Worm (Caenorhabditis elegans) whole organism, L3 larva: ENCODE data around the gene C53B7.3.

ENCODE experiments used
- R02D3.7 ChIP-seq: fragments of 150-350 bp; optimal IDR thresholded peaks from 2 replicates; lab custom pipeline; 2014; ENCODE audit warnings: missing biosample characterization, missing genetic modification characterization
- ZK546.5 ChIP-seq: sonication (generic microtip); optimal IDR thresholded peaks from 2 replicates; lab custom pipeline; 2017; ENCODE audit warnings: missing biosample characterization, missing genetic modification characterization
- aly-2 ChIP-seq: fragments of 150-350 bp; optimal IDR thresholded peaks from 2 replicates; lab custom pipeline; 2014; ENCODE audit warnings: missing biosample characterization, missing genetic modification characterization
- ama-1 ChIP-seq: fragments of 150-350 bp; optimal IDR thresholded peaks from 2 replicates; lab custom pipeline; 2018
- ceh-16 ChIP-seq: sonication (generic microtip); optimal IDR thresholded peaks from 2 replicates; lab custom pipeline; 2017; ENCODE audit warnings: missing biosample characterization, missing genetic modification characterization
- ceh-28 ChIP-seq: fragments of 150-350 bp; optimal IDR thresholded peaks from 2 replicates; lab custom pipeline; 2014; ENCODE audit warnings: missing biosample characterization, missing genetic modification reagents, missing genetic modification characterization
- ceh-82 ChIP-seq: fragments of 150-350 bp; optimal IDR thresholded peaks from 2 replicates; lab custom pipeline; 2014; ENCODE audit warnings: missing biosample characterization, missing genetic modification characterization
- ceh-9 ChIP-seq: sonication (generic microtip); optimal IDR thresholded peaks from 2 replicates; lab custom pipeline; 2018; ENCODE audit warnings: missing biosample characterization, missing genetic modification characterization
- daf-12 ChIP-seq: fragments of 150-350 bp; optimal IDR thresholded peaks from 2 replicates; lab custom pipeline; 2014; ENCODE audit warnings: missing biosample characterization, missing genetic modification reagents, missing genetic modification characterization
- egl-27 ChIP-seq: sonication (generic microtip); optimal IDR thresholded peaks from 4 replicates; lab custom pipeline; 2017; ENCODE audit warnings: missing biosample characterization, missing genetic modification reagents, missing genetic modification characterization
- egl-5 ChIP-seq: fragments of 150-350 bp; optimal IDR thresholded peaks from 2 replicates; lab custom pipeline; 2017; ENCODE audit warnings: missing biosample characterization, missing genetic modification reagents, missing genetic modification characterization, inconsistent platforms
- elt-2 ChIP-seq: sonication (generic microtip); optimal IDR thresholded peaks from 2 replicates; lab custom pipeline; 2016; ENCODE audit warnings: missing genetic modification reagents, mild to moderate bottlenecking, missing genetic modification characterization, missing compliant biosample characterization
- elt-3 ChIP-seq, 3 experiments: fragments of 150-350 bp in 1 of 3; sonication (generic microtip) in 2 of 3; optimal IDR thresholded peaks; 2 replicates in 2 of 3; 4 replicates in 1 of 3; lab custom pipeline; 2014 to 2017; ENCODE audit warnings: missing biosample characterization in 3 of 3, missing genetic modification characterization in 3 of 3
- fkh-10 ChIP-seq: sonication (generic microtip); optimal IDR thresholded peaks from 2 replicates; lab custom pipeline; 2017; ENCODE audit warnings: missing biosample characterization, missing genetic modification reagents, missing genetic modification characterization
- fkh-2 ChIP-seq: fragments of 150-350 bp; optimal IDR thresholded peaks from 2 replicates; lab custom pipeline; 2014; ENCODE audit warnings: missing biosample characterization, missing genetic modification reagents, missing genetic modification characterization
- fos-1 ChIP-seq: fragments of 150-350 bp; optimal IDR thresholded peaks from 2 replicates; lab custom pipeline; 2014; ENCODE audit warnings: missing biosample characterization, missing genetic modification characterization
- hmg-11 ChIP-seq: sonication (generic microtip); optimal IDR thresholded peaks from 2 replicates; lab custom pipeline; 2016; ENCODE audit warnings: missing genetic modification characterization, missing compliant biosample characterization
- jun-1 ChIP-seq: fragments of 150-350 bp; optimal IDR thresholded peaks from 2 replicates; lab custom pipeline; 2014; ENCODE audit warnings: missing biosample characterization, missing genetic modification reagents, missing genetic modification characterization
- lin-15B ChIP-seq: fragments of 150-350 bp; optimal IDR thresholded peaks from 2 replicates; lab custom pipeline; 2014; ENCODE audit warnings: missing biosample characterization, missing genetic modification characterization
- lin-39 ChIP-seq: fragments of 150-350 bp; optimal IDR thresholded peaks from 2 replicates; lab custom pipeline; 2018; ENCODE audit warnings: missing biosample characterization, missing genetic modification reagents, missing genetic modification characterization
- lsy-12 ChIP-seq: sonication (generic microtip); optimal IDR thresholded peaks from 2 replicates; lab custom pipeline; 2016; ENCODE audit warnings: mild to moderate bottlenecking, missing genetic modification characterization, missing compliant biosample characterization
- mdl-1 ChIP-seq: fragments of 150-350 bp; optimal IDR thresholded peaks from 2 replicates; lab custom pipeline; 2014; ENCODE audit warnings: missing biosample characterization, missing genetic modification characterization
- nfya-1 ChIP-seq: sonication (generic microtip); optimal IDR thresholded peaks from 2 replicates; lab custom pipeline; 2017; ENCODE audit warnings: missing genetic modification characterization, mild to moderate bottlenecking, missing compliant biosample characterization, antibody characterized with exemption, moderate library complexity; ENCODE audit not compliant: insufficient read depth
- nhr-11 ChIP-seq: fragments of 150-350 bp; optimal IDR thresholded peaks from 2 replicates; lab custom pipeline; 2014; ENCODE audit warnings: missing biosample characterization, missing genetic modification characterization
- nhr-12 ChIP-seq: fragments of 150-350 bp; optimal IDR thresholded peaks from 2 replicates; lab custom pipeline; 2014; ENCODE audit warnings: missing biosample characterization, missing genetic modification characterization
- nhr-23 ChIP-seq: fragments of 150-350 bp; optimal IDR thresholded peaks from 2 replicates; lab custom pipeline; 2014; ENCODE audit warnings: missing biosample characterization, missing genetic modification reagents, missing genetic modification characterization
- nhr-25 ChIP-seq: sonication (generic microtip); optimal IDR thresholded peaks from 2 replicates; lab custom pipeline; 2017; ENCODE audit warnings: missing biosample characterization, missing genetic modification characterization
- nhr-43 ChIP-seq: sonication (generic microtip); optimal IDR thresholded peaks from 2 replicates; lab custom pipeline; 2016; ENCODE audit warnings: mild to moderate bottlenecking, missing genetic modification characterization, missing compliant biosample characterization; ENCODE audit not compliant: poor library complexity, severe bottlenecking
- nhr-67 ChIP-seq: fragments of 150-350 bp; optimal IDR thresholded peaks from 2 replicates; lab custom pipeline; 2014; ENCODE audit warnings: missing biosample characterization, missing genetic modification characterization
- nhr-76 ChIP-seq: fragments of 150-350 bp; sonication (generic microtip); optimal IDR thresholded peaks from 5 replicates; lab custom pipeline; 2014; ENCODE audit warnings: missing biosample characterization, missing genetic modification characterization
- nhr-77 ChIP-seq: fragments of 150-350 bp; optimal IDR thresholded peaks from 2 replicates; lab custom pipeline; 2014; ENCODE audit warnings: missing biosample characterization, missing genetic modification characterization
- pha-4 ChIP-seq: fragments of 150-350 bp; optimal IDR thresholded peaks from 2 replicates; lab custom pipeline; 2014; ENCODE audit warnings: missing biosample characterization, missing genetic modification reagents, missing genetic modification characterization
- pqm-1 ChIP-seq: fragments of 150-350 bp; optimal IDR thresholded peaks from 2 replicates; lab custom pipeline; 2017; ENCODE audit warnings: missing biosample characterization, missing genetic modification characterization, inconsistent platforms
- sea-2 ChIP-seq: fragments of 150-350 bp; sonication (generic microtip); optimal IDR thresholded peaks from 4 replicates; lab custom pipeline; 2014; ENCODE audit warnings: missing biosample characterization, missing genetic modification reagents, missing genetic modification characterization
- skn-1 ChIP-seq: fragments of 150-350 bp; optimal IDR thresholded peaks from 2 replicates; lab custom pipeline; 2014; ENCODE audit warnings: missing biosample characterization, missing genetic modification characterization
- snpc-4 ChIP-seq: fragments of 150-350 bp; optimal IDR thresholded peaks from 2 replicates; lab custom pipeline; 2014; ENCODE audit warnings: missing biosample characterization, missing genetic modification characterization
- tbx-2 ChIP-seq: sonication (generic microtip); optimal IDR thresholded peaks from 2 replicates; lab custom pipeline; 2016; ENCODE audit warnings: mild to moderate bottlenecking, missing genetic modification characterization, missing compliant biosample characterization
- unc-39 ChIP-seq: sonication (generic microtip); optimal IDR thresholded peaks from 4 replicates; lab custom pipeline; 2017; ENCODE audit warnings: missing biosample characterization, missing genetic modification characterization
- unc-62 ChIP-seq: fragments of 150-350 bp; sonication (generic microtip); optimal IDR thresholded peaks from 4 replicates; lab custom pipeline; 2014; ENCODE audit warnings: missing biosample characterization, missing genetic modification reagents, missing genetic modification characterization
- ztf-4 ChIP-seq: fragments of 150-350 bp; optimal IDR thresholded peaks from 2 replicates; lab custom pipeline; 2014; ENCODE audit warnings: missing biosample characterization, missing genetic modification characterization

Gene C53B7.3

DNA sequence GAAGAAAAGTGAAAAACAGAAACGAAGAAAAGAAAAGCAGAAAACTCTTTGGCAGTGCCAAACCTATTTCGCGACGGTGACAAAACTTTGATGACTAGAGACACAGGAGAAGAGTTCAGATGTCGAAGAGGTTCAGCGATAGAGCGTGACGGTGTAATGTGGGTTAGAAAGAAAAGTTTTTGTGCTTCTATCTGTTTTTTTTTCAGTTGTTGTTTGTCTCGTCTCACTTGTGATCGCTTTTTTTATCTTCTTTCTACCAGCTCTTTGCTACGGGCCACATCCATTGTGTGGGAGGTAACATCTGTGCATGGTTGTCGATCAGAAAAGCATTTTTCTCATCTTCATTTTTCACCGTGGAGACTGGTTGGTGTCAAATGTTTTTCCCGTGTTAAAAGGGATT is 18.7 kb upstream of the C53B7.3 start, which contains the start of gene F41B4.1:
TSS of gene F41B4.1 (minus strand) at position 23 of the 400 bp plus-strand sequence.
- TF ChIP-seq unc-62 (GFP tag; lab: Kevin White, UChicago) (no peak), lin-15B (no peak), egl-5 (peak; percentile 46), nhr-23 (tag; lab: Kevin White, UChicago) (no peak), lin-39 (tag; lab: Kevin White, UChicago) (peak; percentile 76), nfya-1 (tag; lab: Kevin White, UChicago) (peak; percentile 35)

DNA sequence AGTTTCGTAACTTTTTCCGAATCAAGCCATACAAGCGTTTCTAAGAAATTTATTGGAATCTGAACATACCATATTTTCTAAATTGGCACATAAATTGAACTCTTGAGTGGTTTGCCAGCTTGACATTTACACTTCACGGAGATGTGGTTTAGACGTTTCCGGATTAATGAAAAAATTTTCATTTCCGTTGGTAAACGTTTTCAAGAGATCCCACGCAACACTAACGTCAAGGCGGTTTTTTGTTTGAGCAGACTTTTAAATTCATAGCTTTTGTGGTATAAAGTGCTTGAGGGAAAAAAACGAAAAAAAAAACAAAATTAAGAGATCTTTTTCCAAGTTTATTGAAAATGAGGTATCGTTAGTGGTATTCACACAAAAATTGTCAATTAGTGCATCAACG is 9.4 kb upstream of the C53B7.3 start, which contains the start of gene F41B4.2:
TSS of gene F41B4.2 (minus strand) at position 101 of the 400 bp plus-strand sequence.
- TF ChIP-seq mdl-1 (tag; lab: Kevin White, UChicago) (no peak), nhr-76 (tag; lab: Kevin White, UChicago) (no peak), fos-1 (no peak), hmg-11 (tag; lab: Kevin White, UChicago) (no peak), ZK546.5 (tag; lab: Kevin White, UChicago) (no peak), nhr-23 (tag; lab: Kevin White, UChicago) (no peak), nhr-11 (tag; lab: Kevin White, UChicago) (no peak), lsy-12 (tag; lab: Kevin White, UChicago) (no peak), unc-62 (GFP tag; lab: Kevin White, UChicago) (no peak), egl-27 (tag; lab: Kevin White, UChicago) (no peak), nfya-1 (tag; lab: Kevin White, UChicago) (no peak), nhr-67 (no peak), ztf-4 (no peak), sea-2 (GFP tag; lab: Kevin White, UChicago) (no peak), fkh-10 (GFP tag; lab: Kevin White, UChicago) (no peak), ceh-82 (no peak), nhr-12 (tag; lab: Kevin White, UChicago) (no peak), nhr-43 (tag; lab: Kevin White, UChicago) (no peak), unc-39 (tag; lab: Kevin White, UChicago) (no peak), aly-2 (tag; lab: Kevin White, UChicago) (no peak)

- TF ChIP-seq nfya-1 (tag; lab: Kevin White, UChicago) (peak; percentile 31), ceh-16 (tag; lab: Kevin White, UChicago) (no peak), nhr-23 (tag; lab: Kevin White, UChicago) (peak; percentile 30)
Measured at ce11 chrX:6836065-6836527, 8.5 kb upstream of the C53B7.3 start, which contains the start of gene F41B4.3. F41B4.3 (minus strand) TSS chrX:6836115.

ce11 chrX:6840670-6841308 is 3.8 kb upstream of the C53B7.3 start, which contains the start of the genes glr-6 and asg-2:
glr-6 (minus strand) TSS chrX:6840720.
asg-2 (plus strand) TSS chrX:6841258.
- no peak for TF ChIP-seq ceh-9 (tag; lab: Kevin White, UChicago)
- TF ChIP-seq fkh-10 (GFP tag; lab: Kevin White, UChicago) = no peak
- peak; percentile 32 for TF ChIP-seq egl-27 (tag; lab: Kevin White, UChicago)
- no peak for TF ChIP-seq daf-12
- peak; percentile 58 for TF ChIP-seq elt-2 (tag; lab: Kevin White, UChicago)
- peak; percentile 68 for TF ChIP-seq pqm-1
- TF ChIP-seq fos-1 = no peak
- peak; percentile 70 for TF ChIP-seq egl-5
- peak; percentile 87 for TF ChIP-seq nfya-1 (tag; lab: Kevin White, UChicago)
- peak; percentile 28 for TF ChIP-seq lsy-12 (tag; lab: Kevin White, UChicago)
- no peak for TF ChIP-seq nhr-77 (tag; lab: Kevin White, UChicago)
- TF ChIP-seq nhr-23 (tag; lab: Kevin White, UChicago) = peak; percentile 93
- peak; percentile 95 for TF ChIP-seq lin-15B
- peak; percentile 75 for TF ChIP-seq hmg-11 (tag; lab: Kevin White, UChicago)
- TF ChIP-seq pha-4 (tag; lab: Kevin White, UChicago) = peak; percentile 98
- TF ChIP-seq ceh-82 = no peak
- TF ChIP-seq snpc-4 (tag; lab: Kevin White, UChicago) = peak; percentile 62
- peak; percentile 90 for TF ChIP-seq lin-39 (tag; lab: Kevin White, UChicago)
- peak; percentile 86 for TF ChIP-seq nhr-25 (tag; lab: Kevin White, UChicago)
- peak; percentile 22 for TF ChIP-seq nhr-43 (tag; lab: Kevin White, UChicago)
- TF ChIP-seq unc-62 (GFP tag; lab: Kevin White, UChicago) = no peak
- TF ChIP-seq skn-1 (tag; lab: Kevin White, UChicago) = peak; percentile 59
- no peak for TF ChIP-seq elt-3 (tag; optimal IDR thresholded peaks at IDR 0.05; lab: Kevin White, UChicago)
- TF ChIP-seq ama-1 (lab: Kevin White, UChicago) = peak; percentile 49
- no peak for TF ChIP-seq fkh-2 (tag; lab: Kevin White, UChicago)
- TF ChIP-seq tbx-2 = peak; percentile 41
- TF ChIP-seq R02D3.7 (tag; lab: Kevin White, UChicago) = peak; percentile 79
- TF ChIP-seq jun-1 = peak; percentile 79
- TF ChIP-seq ceh-28 = peak; percentile 88
- TF ChIP-seq nhr-12 (tag; lab: Kevin White, UChicago) = no peak
